Worm (Caenorhabditis elegans) whole organism, L2 larva: ENCODE results near the gene eri-9.
"Not testable (repeated sequence)": the region's sequence is repeated elsewhere in the genome, so short reads cannot be mapped to it uniquely, and the experiment has no call there.

Experiments used
- C34F6.9 ChIP-seq: fragments of 150-350 bp; optimal IDR thresholded peaks from 2 replicates; lab custom pipeline; 2014; ENCODE audit warnings: missing biosample characterization, missing genetic modification characterization
- R02D3.7 ChIP-seq: fragments of 150-350 bp; optimal IDR thresholded peaks from 2 replicates; lab custom pipeline; 2014; ENCODE audit warnings: missing biosample characterization, missing genetic modification characterization
- Y55F3AM.14 ChIP-seq: fragments of 200-800 bp; sonication (Bioruptor generic); optimal IDR thresholded peaks from 2 replicates; lab custom pipeline; 2018; ENCODE audit warnings: mild to moderate bottlenecking, missing genetic modification characterization, missing compliant biosample characterization
- alr-1 ChIP-seq: fragments of 150-350 bp; optimal IDR thresholded peaks from 2 replicates; lab custom pipeline; 2014; ENCODE audit warnings: missing biosample characterization, missing genetic modification characterization
- aly-2 ChIP-seq: fragments of 150-350 bp; optimal IDR thresholded peaks from 2 replicates; lab custom pipeline; 2014; ENCODE audit warnings: missing biosample characterization, missing genetic modification characterization
- blmp-1 ChIP-seq: sonication (generic microtip); optimal IDR thresholded peaks from 2 replicates; lab custom pipeline; 2017; ENCODE audit warnings: missing genetic modification characterization, mild to moderate bottlenecking, missing compliant biosample characterization, antibody characterized with exemption, moderate library complexity; ENCODE audit not compliant: insufficient read depth
- ceh-16 ChIP-seq: fragments of 150-350 bp; optimal IDR thresholded peaks from 2 replicates; lab custom pipeline; 2014; ENCODE audit warnings: missing biosample characterization, missing genetic modification characterization
- crh-2 ChIP-seq: sonication (generic microtip); optimal IDR thresholded peaks from 2 replicates; lab custom pipeline; 2017; ENCODE audit warnings: missing biosample characterization, missing genetic modification characterization
- dmd-4 ChIP-seq: sonication (generic microtip); optimal IDR thresholded peaks from 2 replicates; lab custom pipeline; 2017; ENCODE audit warnings: missing biosample characterization, missing genetic modification characterization
- elt-1 ChIP-seq: fragments of 150-350 bp; optimal IDR thresholded peaks from 2 replicates; lab custom pipeline; 2014; ENCODE audit warnings: missing biosample characterization, missing genetic modification characterization
- elt-3 ChIP-seq: sonication (generic microtip); optimal IDR thresholded peaks from 2 replicates; lab custom pipeline; 2017; ENCODE audit warnings: missing biosample characterization, missing genetic modification characterization
- gmeb-1 ChIP-seq: fragments of 150-350 bp; optimal IDR thresholded peaks from 2 replicates; lab custom pipeline; 2014; ENCODE audit warnings: missing biosample characterization, missing genetic modification characterization
- lin-11 ChIP-seq: fragments of 150-350 bp; sonication (generic microtip); optimal IDR thresholded peaks from 2 replicates; lab custom pipeline; 2014; ENCODE audit warnings: missing biosample characterization, missing genetic modification characterization, inconsistent platforms, mixed read lengths
- lin-39 ChIP-seq: fragments of 150-350 bp; optimal IDR thresholded peaks from 2 replicates; lab custom pipeline; 2014; ENCODE audit warnings: missing biosample characterization, missing genetic modification reagents, missing genetic modification characterization
- lsy-2 ChIP-seq, 2 experiments: fragments of 150-350 bp in 1 of 2; sonication (generic microtip) in 1 of 2; optimal IDR thresholded peaks; 2 replicates each; lab custom pipeline; 2014 to 2017; ENCODE audit warnings: missing biosample characterization in 2 of 2, missing genetic modification characterization in 2 of 2
- mbf-1 ChIP-seq: sonication (generic microtip); optimal IDR thresholded peaks from 2 replicates; lab custom pipeline; 2017; ENCODE audit warnings: missing biosample characterization, missing genetic modification characterization
- nhr-10 ChIP-seq: sonication (generic microtip); optimal IDR thresholded peaks from 2 replicates; lab custom pipeline; 2017; ENCODE audit warnings: missing biosample characterization, missing genetic modification characterization
- nhr-11 ChIP-seq: fragments of 150-350 bp; optimal IDR thresholded peaks from 2 replicates; lab custom pipeline; 2014; ENCODE audit warnings: missing biosample characterization, missing genetic modification characterization
- nhr-12 ChIP-seq: fragments of 150-350 bp; optimal IDR thresholded peaks from 2 replicates; lab custom pipeline; 2014; ENCODE audit warnings: missing biosample characterization, missing genetic modification characterization
- nhr-129 ChIP-seq: fragments of 150-350 bp; optimal IDR thresholded peaks from 2 replicates; lab custom pipeline; 2014; ENCODE audit warnings: missing biosample characterization, missing genetic modification characterization
- nhr-23 ChIP-seq: fragments of 150-350 bp; optimal IDR thresholded peaks from 2 replicates; lab custom pipeline; 2014; ENCODE audit warnings: missing biosample characterization, missing genetic modification reagents, missing genetic modification characterization
- nhr-25 ChIP-seq: fragments of 150-350 bp; sonication (generic microtip); optimal IDR thresholded peaks from 3 replicates; lab custom pipeline; 2014; ENCODE audit warnings: missing biosample characterization, missing genetic modification characterization
- nhr-77 ChIP-seq: fragments of 150-350 bp; optimal IDR thresholded peaks from 2 replicates; lab custom pipeline; 2014; ENCODE audit warnings: missing biosample characterization, missing genetic modification characterization
- peb-1 ChIP-seq: fragments of 150-350 bp; optimal IDR thresholded peaks from 2 replicates; lab custom pipeline; 2014; ENCODE audit warnings: missing biosample characterization, missing genetic modification characterization
- sem-4 ChIP-seq: fragments of 150-350 bp; optimal IDR thresholded peaks from 2 replicates; lab custom pipeline; 2014; ENCODE audit warnings: missing biosample characterization, missing genetic modification reagents, missing genetic modification characterization
- sma-9 ChIP-seq, 2 experiments: fragments of 150-350 bp in 1 of 2; sonication (generic microtip) in 1 of 2; optimal IDR thresholded peaks; 2 replicates each; lab custom pipeline; 2014 to 2016; ENCODE audit warnings: missing genetic modification characterization in 2 of 2, mild to moderate bottlenecking in 1 of 2, missing biosample characterization in 1 of 2, missing compliant biosample characterization in 1 of 2, missing genetic modification reagents in 1 of 2, moderate library complexity in 1 of 2
- snpc-4 ChIP-seq: fragments of 150-350 bp; optimal IDR thresholded peaks from 2 replicates; lab custom pipeline; 2014; ENCODE audit warnings: missing biosample characterization, missing genetic modification characterization
- zag-1 ChIP-seq: fragments of 150-350 bp; optimal IDR thresholded peaks from 2 replicates; lab custom pipeline; 2014; ENCODE audit warnings: missing biosample characterization, missing genetic modification characterization
- ztf-1 ChIP-seq: fragments of 200-800 bp; sonication (Bioruptor generic); conservative IDR thresholded peaks from 2 replicates; pipeline ENCODE4 v1.3.6; 2022; ENCODE audit warnings: missing genetic modification characterization, missing compliant biosample characterization
- ztf-11 ChIP-seq: sonication (generic microtip); optimal IDR thresholded peaks from 2 replicates; lab custom pipeline; 2017; ENCODE audit warnings: missing biosample characterization, missing genetic modification characterization
- ztf-4 ChIP-seq: fragments of 150-350 bp; optimal IDR thresholded peaks from 2 replicates; lab custom pipeline; 2014; ENCODE audit warnings: missing biosample characterization, missing genetic modification characterization

Gene eri-9

ce11 chrIII:4962886-4963285 lies 30.6 kb downstream of the eri-9 start, which contains the start of gene C27F2.9 (continued):
- TF ChIP-seq alr-1: no peak
- TF ChIP-seq ztf-11 (tag; lab: Kevin White, UChicago): no peak
- TF ChIP-seq mbf-1 (tag; lab: Kevin White, UChicago): peak; percentile 26
- peak; percentile 62 for TF ChIP-seq lin-11 (tag; lab: Kevin White, UChicago)

- no peak for TF ChIP-seq lin-39 (tag; lab: Kevin White, UChicago)
- no peak for TF ChIP-seq R02D3.7
- no peak for TF ChIP-seq dmd-4
- no peak for TF ChIP-seq nhr-23
- no peak for TF ChIP-seq gmeb-1 (tag; lab: Kevin White, UChicago)
- TF ChIP-seq snpc-4 (tag; lab: Kevin White, UChicago): no peak
These were observed 33.0 kb downstream of the eri-9 start, which contains the start of gene nca-2 for ce11 chrIII:4965271-4965670. nca-2 (plus strand) TSS chrIII:4965571.

ce11 chrIII:4967236-4967635 lies 35.0 kb downstream of the eri-9 start:
- TF ChIP-seq nhr-10 (tag; lab: Kevin White, UChicago) (no peak), lsy-2 (tag; optimal IDR thresholded peaks at IDR 0.05; lab: Kevin White, UChicago) (peak in 1 of 2 experiments; percentile 26), lin-11 (tag; lab: Kevin White, UChicago) (no peak), zag-1 (tag; lab: Kevin White, UChicago) (peak; percentile 49), C34F6.9 (tag; lab: Kevin White, UChicago) (peak; percentile 29), nhr-25 (tag; lab: Kevin White, UChicago) (no peak), elt-3 (tag; lab: Kevin White, UChicago) (no peak)

- TF ChIP-seq C34F6.9 (tag; lab: Kevin White, UChicago) (peak; percentile 41), lsy-2 (tag; optimal IDR thresholded peaks at IDR 0.05; lab: Kevin White, UChicago) (peak in 1 of 2 experiments; percentile 32), aly-2 (no peak), nhr-129 (tag; lab: Kevin White, UChicago) (peak; percentile 2)
These were observed 35.9 kb downstream of the eri-9 start for ce11 chrIII:4968146-4968545.

- not testable (repeated sequence) for TF ChIP-seq blmp-1, nhr-25, elt-3 (tag; lab: Kevin White, UChicago)
- TF ChIP-seq, all 48 proteins: peak for 0; not testable (repeated sequence) for 48
These were observed 48.1 kb downstream of the eri-9 start, which contains the start of gene C27F2.6 for ce11 chrIII:4980367-4980766. C27F2.6 (minus strand) TSS chrIII:4980467.

- no peak for TF ChIP-seq nhr-10 (tag; lab: Kevin White, UChicago)
- no peak for TF ChIP-seq R02D3.7
- TF ChIP-seq nhr-129 (tag; lab: Kevin White, UChicago): no peak
- TF ChIP-seq ztf-4: no peak
- no peak for TF ChIP-seq nhr-12 (tag; lab: Kevin White, UChicago)
- TF ChIP-seq nhr-11 (tag; lab: Kevin White, UChicago): no peak
- TF ChIP-seq crh-2 (tag; lab: Kevin White, UChicago): no peak
- no peak for TF ChIP-seq Y55F3AM.14 (GFP tag; lab: Kevin White, UChicago)
- no peak for TF ChIP-seq peb-1 (tag; lab: Kevin White, UChicago)
- no peak for TF ChIP-seq nhr-77 (tag; lab: Kevin White, UChicago)
- TF ChIP-seq snpc-4 (tag; lab: Kevin White, UChicago): no peak
- no peak for TF ChIP-seq sma-9 (GFP tag; optimal IDR thresholded peaks at IDR 0.05; lab: Kevin White, UChicago)
- TF ChIP-seq sma-9 (tag; optimal IDR thresholded peaks at IDR 0.05; lab: Kevin White, UChicago): no peak
- no peak for TF ChIP-seq lin-11 (tag; lab: Kevin White, UChicago)
- TF ChIP-seq elt-1 (tag; lab: Kevin White, UChicago): no peak
- no peak for TF ChIP-seq sem-4
- TF ChIP-seq ztf-1 (GFP tag; lab: Robert Waterston, UW): no peak
- TF ChIP-seq ceh-16 (tag; lab: Kevin White, UChicago): no peak
These were observed 51.7 kb downstream of the eri-9 start for ce11 chrIII:4983961-4984360.
